Fruit fly (Drosophila melanogaster): Measurements from ENCODE around the gene per.

The per gene

dm6 chrX:2653533-2654296 is 31.7 kb upstream of the per start (continued):
- TF ChIP-seq vfl (GFP tag; optimal IDR thresholded peaks at IDR 0.05): no peak
- no peak for TF ChIP-seq knrl (GFP tag; IDR thresholded peaks at IDR 0.05; ENCODE audit: partially characterized antibody)
- no peak for TF ChIP-seq CG14710 (tag; optimal IDR thresholded peaks at IDR 0.05)
- no peak for TF ChIP-seq Mad (GFP tag; optimal IDR thresholded peaks at IDR 0.05)
- peak; percentile 29 for TF ChIP-seq CG5180 (GFP tag; optimal IDR thresholded peaks at IDR 0.05)
- TF ChIP-seq CG33557 (GFP tag; optimal IDR thresholded peaks at IDR 0.05): no peak
- TF ChIP-seq trh (GFP tag; optimal IDR thresholded peaks at IDR 0.05): no peak
- TF ChIP-seq Ada2b (GFP tag; IDR thresholded peaks at IDR 0.05): no peak
- no peak for TF ChIP-seq hth (optimal IDR thresholded peaks at IDR 0.05)
- TF ChIP-seq CG2889 (GFP tag; IDR thresholded peaks at IDR 0.05): no peak
- no peak for TF ChIP-seq MTF-1 (GFP tag; optimal IDR thresholded peaks at IDR 0.05; ENCODE audit: borderline replicate concordance)

dm6 chrX:2655479-2655878 is 29.9 kb upstream of the per start:
- TF ChIP-seq chn (GFP tag; optimal IDR thresholded peaks at IDR 0.05) (no peak), lab (GFP tag; optimal IDR thresholded peaks at IDR 0.05) (peak; percentile 35), CG4424 (GFP tag; optimal IDR thresholded peaks at IDR 0.05) (no peak), Scr (GFP tag; IDR thresholded peaks at IDR 0.05; ENCODE audit: partially characterized antibody) (no peak), gem (tag; optimal IDR thresholded peaks at IDR 0.05) (peak; percentile 31), CG12391 (tag; optimal IDR thresholded peaks at IDR 0.05) (no peak), exex (tag; optimal IDR thresholded peaks at IDR 0.05) (peak; percentile 33), CG8944 (GFP tag; optimal IDR thresholded peaks at IDR 0.05) (no peak), grn (GFP tag; optimal IDR thresholded peaks at IDR 0.05) (peak; percentile 69), Adf1 (GFP tag; IDR thresholded peaks at IDR 0.05) (no peak)

- TF ChIP-seq CG11456 (GFP tag; IDR thresholded peaks at IDR 0.05) (no peak), Fer2 (tag; optimal IDR thresholded peaks at IDR 0.05) (no peak), CG9437 (GFP tag; optimal IDR thresholded peaks at IDR 0.05) (no peak), p53 (GFP tag; optimal IDR thresholded peaks at IDR 0.05) (no peak), Nf-YA (GFP tag; IDR thresholded peaks at IDR 0.05) (no peak), CG12942 (GFP tag; optimal IDR thresholded peaks at IDR 0.05) (no peak), Kr (GFP tag; optimal IDR thresholded peaks at IDR 0.05) (no peak), CG10979 (tag; optimal IDR thresholded peaks at IDR 0.05) (no peak), CG4360 (GFP tag; IDR thresholded peaks at IDR 0.05) (peak; percentile 65), Blimp-1 (GFP tag; optimal IDR thresholded peaks at IDR 0.05) (peak; percentile 83), hbn (GFP tag; IDR thresholded peaks at IDR 0.05; ENCODE audit: partially characterized antibody) (no peak), CG10431 (GFP tag; optimal IDR thresholded peaks at IDR 0.05) (no peak), seq (GFP tag; IDR thresholded peaks at IDR 0.05) (no peak), fd3F (GFP tag; optimal IDR thresholded peaks at IDR 0.05) (no peak), CG2199 (GFP tag; IDR thresholded peaks at IDR 0.05) (no peak), CTCF (GFP tag; optimal IDR thresholded peaks at IDR 0.05) (peak; percentile 88), stwl (tag; optimal IDR thresholded peaks at IDR 0.05) (no peak), pfk (GFP tag; optimal IDR thresholded peaks at IDR 0.05) (peak; percentile 78), CG9215 (GFP tag; IDR thresholded peaks at IDR 0.05) (no peak), gsb (GFP tag; IDR thresholded peaks at IDR 0.05) (no peak), en (GFP tag; optimal IDR thresholded peaks at IDR 0.05) (no peak), unpg (GFP tag; optimal IDR thresholded peaks at IDR 0.05) (no peak), usp (GFP tag; optimal IDR thresholded peaks at IDR 0.05) (no peak), org-1 (GFP tag; optimal IDR thresholded peaks at IDR 0.05) (no peak), scrt (GFP tag; optimal IDR thresholded peaks at IDR 0.05) (peak; percentile 12), CrebB (tag; optimal IDR thresholded peaks at IDR 0.05) (no peak), Ets65A (GFP tag) (peak; percentile 47), z (GFP tag; IDR thresholded peaks at IDR 0.05) (no peak), Elba2 (GFP tag; optimal IDR thresholded peaks at IDR 0.05) (no peak)
Measured at dm6 chrX:2655998-2656397, 29.4 kb upstream of the per start.

Measured in whole organism, embryonic.